Fruit fly (Drosophila melanogaster) whole organism, embryonic: ENCODE measurements around the gene bun.

Experiments used
- BEAF-32 ChIP-seq: fragments of 200-800 bp; sonication (Bioruptor generic); optimal IDR thresholded peaks from 3 replicates; lab custom pipeline; 2017; ENCODE audit warnings: missing biosample characterization, missing genetic modification characterization, mild to moderate bottlenecking, moderate library complexity, missing genetic modification reagents
- Bdp1 ChIP-seq: fragments of 200-800 bp; sonication (Bioruptor generic); optimal IDR thresholded peaks from 3 replicates; lab custom pipeline; 2016; ENCODE audit warnings: missing biosample characterization, missing genetic modification characterization
- CG10274 ChIP-seq: fragments of 200-800 bp; sonication (Bioruptor generic); optimal IDR thresholded peaks from 3 replicates; lab custom pipeline; 2017; ENCODE audit warnings: missing biosample characterization, mild to moderate bottlenecking, missing genetic modification characterization
- CG12219 ChIP-seq: fragments of 200-800 bp; sonication (Bioruptor generic); optimal IDR thresholded peaks from 3 replicates; lab custom pipeline; 2018; ENCODE audit warnings: missing biosample characterization, mild to moderate bottlenecking, missing genetic modification characterization
- CG13424 ChIP-seq: fragments of 200-800 bp; sonication (Bioruptor generic); optimal IDR thresholded peaks from 2 replicates; lab custom pipeline; 2019; ENCODE audit warnings: missing biosample characterization, mild to moderate bottlenecking, missing genetic modification characterization, moderate library complexity
- CG15514 ChIP-seq: fragments of 200-800 bp; sonication (Bioruptor generic); optimal IDR thresholded peaks from 3 replicates; lab custom pipeline; 2017; ENCODE audit warnings: missing biosample characterization, missing genetic modification characterization, mild to moderate bottlenecking, moderate library complexity, missing genetic modification reagents
- CG17612 ChIP-seq: fragments of 200-800 bp; sonication (Bioruptor generic); IDR thresholded peaks from 2 replicates; pipeline ENCODE4 v1.3.6; 2022; ENCODE audit warnings: missing biosample characterization, missing genetic modification characterization
- CG17829 ChIP-seq: fragments of 200-800 bp; optimal IDR thresholded peaks from 2 replicates; lab custom pipeline; 2019; ENCODE audit warnings: missing biosample characterization, mild to moderate bottlenecking, missing genetic modification characterization, moderate library complexity
- CG2199 ChIP-seq: fragments of 200-800 bp; sonication (Bioruptor generic); IDR thresholded peaks from 3 replicates; pipeline ENCODE4 v1.3.6; 2022; ENCODE audit warnings: missing biosample characterization, missing genetic modification characterization
- CG2712 ChIP-seq: fragments of 200-800 bp; optimal IDR thresholded peaks from 3 replicates; lab custom pipeline; 2019; ENCODE audit warnings: missing biosample characterization, mild to moderate bottlenecking, missing genetic modification characterization, moderate library complexity
- CG2889 ChIP-seq: fragments of 200-800 bp; sonication (Bioruptor generic); IDR thresholded peaks from 3 replicates; pipeline ENCODE4 v1.3.6; 2022; ENCODE audit warnings: missing biosample characterization, missing genetic modification characterization
- CG31441 ChIP-seq: fragments of 200-800 bp; sonication (Bioruptor generic); IDR thresholded peaks from 2 replicates; pipeline ENCODE4 v1.3.6; 2022; ENCODE audit warnings: missing biosample characterization, missing genetic modification characterization
- CG9727 ChIP-seq: fragments of 200-800 bp; sonication (Bioruptor generic); optimal IDR thresholded peaks from 3 replicates; lab custom pipeline; 2017; ENCODE audit warnings: missing biosample characterization, mild to moderate bottlenecking, missing genetic modification characterization
- Chrac-16 ChIP-seq: fragments of 200-800 bp; sonication (Bioruptor generic); optimal IDR thresholded peaks from 3 replicates; lab custom pipeline; 2016; ENCODE audit warnings: missing biosample characterization, missing genetic modification characterization
- Doc3 ChIP-seq: fragments of 200-800 bp; sonication (Bioruptor generic); IDR thresholded peaks from 3 replicates; pipeline ENCODE4 v1.3.6; 2022; ENCODE audit warnings: missing biosample characterization, missing genetic modification characterization; ENCODE audit not compliant: partially characterized antibody
- E2f2 ChIP-seq: fragments of 200-800 bp; sonication (Bioruptor generic); IDR thresholded peaks from 2 replicates; pipeline ENCODE4 v1.3.6; 2022; ENCODE audit warnings: missing biosample characterization, missing genetic modification characterization
- HLH4C ChIP-seq: fragments of 200-800 bp; sonication (Bioruptor generic); IDR thresholded peaks from 3 replicates; pipeline ENCODE4 v1.3.6; 2022; ENCODE audit warnings: missing biosample characterization, missing genetic modification characterization; ENCODE audit not compliant: partially characterized antibody
- Jarid2 ChIP-seq: fragments of 200-800 bp; sonication (Bioruptor generic); optimal IDR thresholded peaks from 3 replicates; lab custom pipeline; 2017; ENCODE audit warnings: mild to moderate bottlenecking, missing biosample characterization, missing genetic modification reagents, missing genetic modification characterization
- MBD-R2 ChIP-seq: fragments of 200-800 bp; sonication (Bioruptor generic); IDR thresholded peaks from 2 replicates; pipeline ENCODE4 v1.3.6; 2022; ENCODE audit warnings: missing biosample characterization, missing genetic modification characterization
- Max ChIP-seq: fragments of 200-800 bp; sonication (Bioruptor generic); optimal IDR thresholded peaks from 2 replicates; lab custom pipeline; 2016; ENCODE audit warnings: missing biosample characterization, mild to moderate bottlenecking, missing genetic modification characterization
- Med ChIP-seq: fragments of 200-800 bp; sonication (Bioruptor generic); peaks from one replicate; lab custom pipeline; 2016; ENCODE audit warnings: missing biosample characterization, missing genetic modification characterization, mild to moderate bottlenecking, inconsistent platforms, moderate library complexity
- NfI ChIP-seq: fragments of 200-800 bp; sonication (Bioruptor generic); optimal IDR thresholded peaks from 3 replicates; lab custom pipeline; 2018; ENCODE audit warnings: missing biosample characterization, mild to moderate bottlenecking, missing genetic modification characterization, moderate library complexity
- Opbp ChIP-seq: fragments of 200-800 bp; sonication (Bioruptor generic); IDR thresholded peaks from 3 replicates; pipeline ENCODE4 v1.3.6; 2022; ENCODE audit warnings: missing biosample characterization, missing genetic modification characterization; ENCODE audit not compliant: partially characterized antibody
- Six4 ChIP-seq: fragments of 200-800 bp; sonication (Bioruptor generic); optimal IDR thresholded peaks from 2 replicates; lab custom pipeline; 2016; ENCODE audit warnings: missing biosample characterization, missing genetic modification characterization
- Sry-δ ChIP-seq: fragments of 200-800 bp; sonication (Bioruptor generic); optimal IDR thresholded peaks from 2 replicates; lab custom pipeline; 2016; ENCODE audit warnings: missing biosample characterization, missing genetic modification characterization
- Xbp1 ChIP-seq: fragments of 200-800 bp; sonication (Bioruptor generic); optimal IDR thresholded peaks from 3 replicates; lab custom pipeline; 2016; ENCODE audit warnings: missing biosample characterization, mild to moderate bottlenecking, missing genetic modification characterization
- ash1 ChIP-seq: fragments of 200-800 bp; sonication (Bioruptor generic); optimal IDR thresholded peaks from 2 replicates; lab custom pipeline; 2018; ENCODE audit warnings: missing biosample characterization, mild to moderate bottlenecking, missing genetic modification characterization
- bab2 ChIP-seq: fragments of 200-800 bp; sonication (Bioruptor generic); optimal IDR thresholded peaks from 2 replicates; lab custom pipeline; 2016; ENCODE audit warnings: missing biosample characterization, missing genetic modification characterization
- btn ChIP-seq: fragments of 200-800 bp; sonication (Bioruptor generic); optimal IDR thresholded peaks from 2 replicates; lab custom pipeline; 2016; ENCODE audit warnings: missing biosample characterization, missing genetic modification characterization
- chinmo ChIP-seq: fragments of 200-800 bp; sonication (Bioruptor generic); IDR thresholded peaks from 4 replicates; pipeline ENCODE4 v1.3.6; 2022; ENCODE audit warnings: missing biosample characterization, missing genetic modification characterization; ENCODE audit not compliant: partially characterized antibody
- dati ChIP-seq: fragments of 200-800 bp; sonication (Bioruptor generic); IDR thresholded peaks from 2 replicates; pipeline ENCODE4 v1.3.6; 2022; ENCODE audit warnings: missing biosample characterization, missing genetic modification characterization
- dmrt11E ChIP-seq: fragments of 200-800 bp; sonication (Bioruptor generic); optimal IDR thresholded peaks from 3 replicates; lab custom pipeline; 2018; ENCODE audit warnings: missing biosample characterization, mild to moderate bottlenecking, missing genetic modification characterization, moderate library complexity
- dpn ChIP-seq, 2 experiments: fragments of 200-800 bp; sonication (Bioruptor generic); optimal IDR thresholded peaks; 3 replicates each; lab custom pipeline; 2016; ENCODE audit warnings: missing biosample characterization in 2 of 2, missing genetic modification characterization in 2 of 2
- exex ChIP-seq: fragments of 200-800 bp; sonication (Bioruptor generic); optimal IDR thresholded peaks from 4 replicates; lab custom pipeline; 2018; ENCODE audit warnings: missing biosample characterization, mild to moderate bottlenecking, missing genetic modification characterization, moderate library complexity
- fd96Cb ChIP-seq: fragments of 200-800 bp; sonication (Bioruptor generic); optimal IDR thresholded peaks from 2 replicates; lab custom pipeline; 2018; ENCODE audit warnings: missing biosample characterization, mild to moderate bottlenecking, missing genetic modification characterization, moderate library complexity
- gcm2 ChIP-seq: fragments of 200-800 bp; sonication (Bioruptor generic); optimal IDR thresholded peaks from 2 replicates; lab custom pipeline; 2016; ENCODE audit warnings: missing biosample characterization, missing genetic modification characterization
- gsb ChIP-seq: fragments of 200-800 bp; sonication (Bioruptor generic); IDR thresholded peaks from 2 replicates; pipeline ENCODE4 v1.3.6; 2022; ENCODE audit warnings: missing biosample characterization, missing genetic modification characterization
- gsb-n ChIP-seq: fragments of 200-800 bp; sonication (Bioruptor generic); optimal IDR thresholded peaks from 3 replicates; lab custom pipeline; 2018; ENCODE audit warnings: missing biosample characterization, mild to moderate bottlenecking, missing genetic modification characterization
- ind ChIP-seq: fragments of 200-800 bp; sonication (Bioruptor generic); optimal IDR thresholded peaks from 3 replicates; lab custom pipeline; 2016; ENCODE audit warnings: missing biosample characterization, missing genetic modification characterization
- insv ChIP-seq, 2 experiments: fragments of 200-800 bp; sonication (Bioruptor generic); optimal IDR thresholded peaks; 3 replicates each; lab custom pipeline; 2016 to 2018; ENCODE audit warnings: missing biosample characterization in 2 of 2, missing genetic modification characterization in 2 of 2
- inv ChIP-seq: fragments of 200-800 bp; sonication (Bioruptor generic); IDR thresholded peaks from 2 replicates; pipeline ENCODE4 v1.3.6; 2022; ENCODE audit warnings: missing biosample characterization, missing genetic modification characterization; ENCODE audit not compliant: partially characterized antibody
- kah ChIP-seq: fragments of 200-800 bp; sonication (Bioruptor generic); optimal IDR thresholded peaks from 2 replicates; lab custom pipeline; 2018; ENCODE audit warnings: missing biosample characterization, mild to moderate bottlenecking, missing genetic modification characterization
- kay ChIP-seq: fragments of 200-800 bp; sonication (Bioruptor generic); optimal IDR thresholded peaks from 2 replicates; lab custom pipeline; 2016; ENCODE audit warnings: missing biosample characterization, missing genetic modification characterization
- ken ChIP-seq: fragments of 200-800 bp; sonication (Bioruptor generic); IDR thresholded peaks from 3 replicates; pipeline ENCODE4 v1.3.6; 2022; ENCODE audit warnings: missing biosample characterization, missing genetic modification characterization
- lilli ChIP-seq: fragments of 200-800 bp; sonication (Bioruptor generic); optimal IDR thresholded peaks from 3 replicates; lab custom pipeline; 2016; ENCODE audit warnings: missing biosample characterization, missing genetic modification characterization
- nom ChIP-seq: fragments of 200-800 bp; sonication (Bioruptor generic); optimal IDR thresholded peaks from 2 replicates; lab custom pipeline; 2017; ENCODE audit warnings: missing biosample characterization, missing genetic modification characterization, mild to moderate bottlenecking, moderate library complexity, missing genetic modification reagents
- psq ChIP-seq: fragments of 200-800 bp; sonication (Bioruptor generic); optimal IDR thresholded peaks from 2 replicates; lab custom pipeline; 2017; ENCODE audit warnings: missing biosample characterization, missing genetic modification characterization
- tgo ChIP-seq: fragments of 200-800 bp; sonication (Bioruptor generic); IDR thresholded peaks from 3 replicates; pipeline ENCODE4 v1.3.6; 2022; ENCODE audit warnings: missing biosample characterization, missing genetic modification characterization

Gene bun

DNA sequence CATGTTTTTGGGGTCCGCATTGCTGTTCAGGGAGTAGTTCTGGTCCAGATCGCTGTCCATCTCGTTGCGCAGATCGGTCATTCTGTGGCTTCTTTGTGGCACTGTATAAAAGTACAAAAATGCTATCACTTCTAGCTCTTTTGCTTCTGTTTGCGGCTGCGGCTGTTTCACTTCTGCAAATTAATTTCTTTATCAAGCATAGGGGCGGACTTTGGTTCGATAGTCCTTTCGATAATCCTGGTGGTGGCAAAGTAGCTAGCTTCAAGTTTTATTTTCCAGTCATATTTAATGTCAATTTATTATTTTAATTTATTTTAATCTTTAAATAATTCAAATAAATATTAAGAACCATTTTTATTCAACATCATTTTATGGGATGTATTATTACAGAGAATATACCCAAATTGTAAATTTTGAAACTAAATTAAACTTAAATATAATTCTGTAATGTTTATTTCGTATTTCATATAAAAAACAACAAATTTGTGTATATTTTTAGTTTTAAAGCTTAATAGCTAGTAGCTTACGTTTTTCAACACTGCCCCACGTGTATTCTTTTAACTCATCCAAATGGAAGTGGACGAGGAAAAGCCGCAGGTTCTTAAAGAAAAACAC is 118.8 kb downstream of the bun start, which contains the start of the genes CG5446 and Trm1 (continued):
- TF ChIP-seq Jarid2 (GFP tag; lab: Kevin White, UChicago), result peak; percentile 30
- peak; percentile 41 for TF ChIP-seq Chrac-16 (GFP tag; lab: Kevin White, UChicago)
- peak; percentile 56 for TF ChIP-seq ind (GFP tag; lab: Kevin White, UChicago)
- no peak for TF ChIP-seq chinmo (GFP tag; lab: Robert Waterston, UW)
- peak; percentile 51 for TF ChIP-seq CG15514 (GFP tag; lab: Kevin White, UChicago)
- peak in 1 of 2 experiments; percentile 65 for TF ChIP-seq dpn (GFP tag; optimal IDR thresholded peaks at IDR 0.05; lab: Kevin White, UChicago)
- TF ChIP-seq dmrt11E (tag; lab: Kevin White, UChicago), result peak; percentile 76
- TF ChIP-seq tgo (GFP tag; lab: Robert Waterston, UW), result peak; percentile 76
- TF ChIP-seq CG13424, result peak; percentile 86
- peak; percentile 64 for TF ChIP-seq NfI (GFP tag; lab: Kevin White, UChicago)
- peak; percentile 72 for TF ChIP-seq Med (GFP tag; lab: Kevin White, UChicago)
- TF ChIP-seq kay (GFP tag; lab: Kevin White, UChicago), result peak; percentile 36
- TF ChIP-seq nom (GFP tag; lab: Kevin White, UChicago), result peak; percentile 39
- TF ChIP-seq Opbp (GFP tag; lab: Robert Waterston, UW), result peak; percentile 50; the same call in 1 of the 3 replicates
- TF ChIP-seq Max (GFP tag; lab: Kevin White, UChicago), result peak; percentile 25
- TF ChIP-seq fd96Cb (tag; lab: Kevin White, UChicago), result peak; percentile 65
- TF ChIP-seq E2f2 (GFP tag; lab: Robert Waterston, UW), result peak; percentile 20; the same call in 1 of the 2 replicates
- no peak for TF ChIP-seq ash1 (GFP tag; lab: Kevin White, UChicago)
- TF ChIP-seq ken (GFP tag; lab: Robert Waterston, UW), result 0 out of 3 replicates have a peak, but pooled peaks have one; percentile 6
- peak; percentile 84 for TF ChIP-seq CG31441
- peak; percentile 47 for TF ChIP-seq lilli (GFP tag; lab: Kevin White, UChicago)
- no peak for TF ChIP-seq Bdp1 (GFP tag; lab: Kevin White, UChicago)
- no peak for TF ChIP-seq HLH4C (GFP tag; lab: Robert Waterston, UW)

DNA sequence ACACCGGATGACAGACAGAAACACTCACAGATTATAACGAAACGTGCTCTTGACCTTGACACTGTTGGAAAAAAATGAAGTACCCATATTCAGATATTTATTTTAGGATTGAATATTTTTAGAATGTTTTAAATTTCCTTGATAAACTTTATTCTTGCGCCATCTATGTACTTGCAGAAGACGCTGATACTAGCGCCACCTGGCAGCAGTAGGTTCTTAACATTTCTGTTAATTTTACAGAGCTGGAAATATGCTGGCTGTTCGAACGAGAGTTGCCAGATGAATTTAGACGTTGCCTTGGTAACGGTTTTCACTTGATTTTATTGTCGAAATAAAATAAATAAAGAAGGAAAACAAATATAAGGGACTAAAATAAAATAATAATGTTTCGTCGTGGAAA is 121.9 kb downstream of the bun start, which contains the start of gene Fam92:
Fam92 (plus strand) TSS at position 350 of the 400 bp plus-strand sequence.
- no peak for TF ChIP-seq gsb (GFP tag; lab: Robert Waterston, UW)
- peak; percentile 36 for TF ChIP-seq ind (GFP tag; lab: Kevin White, UChicago)
- TF ChIP-seq CG10274 (GFP tag; lab: Kevin White, UChicago), result no peak
- TF ChIP-seq CG2712 (tag; lab: Kevin White, UChicago), result peak; percentile 74
- TF ChIP-seq btn, result no peak
- no peak for TF ChIP-seq inv (GFP tag; lab: Robert Waterston, UW)
- no peak for TF ChIP-seq Doc3 (GFP tag; lab: Robert Waterston, UW)
- no peak for TF ChIP-seq psq (GFP tag; lab: Kevin White, UChicago)
- TF ChIP-seq dati (GFP tag; lab: Robert Waterston, UW), result no peak
- TF ChIP-seq CG17612 (GFP tag; lab: Robert Waterston, UW), result no peak
- peak; percentile 11 for TF ChIP-seq CG9727 (GFP tag; lab: Kevin White, UChicago)
- TF ChIP-seq BEAF-32 (GFP tag; lab: Kevin White, UChicago), result peak; percentile 12
- no peak for TF ChIP-seq gcm2 (GFP tag; lab: Kevin White, UChicago)
- TF ChIP-seq Xbp1 (GFP tag; lab: Kevin White, UChicago), result peak; percentile 73
- peak; percentile 39; the same call in 1 of the 2 replicates for TF ChIP-seq MBD-R2 (GFP tag; lab: Robert Waterston, UW)
- TF ChIP-seq gsb-n (tag; lab: Kevin White, UChicago), result peak; percentile 48
- TF ChIP-seq Sry-δ (GFP tag; lab: Kevin White, UChicago), result peak; percentile 9
- TF ChIP-seq CG2199, result 0 out of 3 replicates have a peak, but pooled peaks have one; percentile 39
- no peak for TF ChIP-seq kah (GFP tag; lab: Kevin White, UChicago)
- peak; percentile 71 for TF ChIP-seq NfI (GFP tag; lab: Kevin White, UChicago)
- peak in 1 of 2 experiments; percentile 58 for TF ChIP-seq insv (GFP tag; optimal IDR thresholded peaks at IDR 0.05; lab: Kevin White, UChicago)
- TF ChIP-seq CG12219 (GFP tag; lab: Kevin White, UChicago), result no peak
- peak; percentile 34 for TF ChIP-seq dmrt11E (tag; lab: Kevin White, UChicago)
- TF ChIP-seq bab2 (GFP tag; lab: Kevin White, UChicago), result peak; percentile 42
- TF ChIP-seq CG17829 (tag; lab: Kevin White, UChicago), result peak; percentile 78
- TF ChIP-seq exex, result no peak
- no peak for TF ChIP-seq CG2889 (GFP tag; lab: Robert Waterston, UW)
- TF ChIP-seq Six4 (GFP tag; lab: Kevin White, UChicago), result peak; percentile 39
